Worm (Caenorhabditis elegans) whole organism, L3 larva: ENCODE results near the gene nhr-100.

Source experiments
- R02D3.7 ChIP-seq: fragments of 150-350 bp; optimal IDR thresholded peaks from 2 replicates; lab custom pipeline; 2014; ENCODE audit warnings: missing biosample characterization, missing genetic modification characterization
- ZK546.5 ChIP-seq: sonication (generic microtip); optimal IDR thresholded peaks from 2 replicates; lab custom pipeline; 2017; ENCODE audit warnings: missing biosample characterization, missing genetic modification characterization
- aly-2 ChIP-seq: fragments of 150-350 bp; optimal IDR thresholded peaks from 2 replicates; lab custom pipeline; 2014; ENCODE audit warnings: missing biosample characterization, missing genetic modification characterization
- ama-1 ChIP-seq: fragments of 150-350 bp; optimal IDR thresholded peaks from 2 replicates; lab custom pipeline; 2018
- ceh-28 ChIP-seq: fragments of 150-350 bp; optimal IDR thresholded peaks from 2 replicates; lab custom pipeline; 2014; ENCODE audit warnings: missing biosample characterization, missing genetic modification reagents, missing genetic modification characterization
- ceh-82 ChIP-seq: fragments of 150-350 bp; optimal IDR thresholded peaks from 2 replicates; lab custom pipeline; 2014; ENCODE audit warnings: missing biosample characterization, missing genetic modification characterization
- daf-12 ChIP-seq: fragments of 150-350 bp; optimal IDR thresholded peaks from 2 replicates; lab custom pipeline; 2014; ENCODE audit warnings: missing biosample characterization, missing genetic modification reagents, missing genetic modification characterization
- egl-27 ChIP-seq: sonication (generic microtip); optimal IDR thresholded peaks from 4 replicates; lab custom pipeline; 2017; ENCODE audit warnings: missing biosample characterization, missing genetic modification reagents, missing genetic modification characterization
- elt-1 ChIP-seq: fragments of 150-350 bp; optimal IDR thresholded peaks from 2 replicates; lab custom pipeline; 2014; ENCODE audit warnings: missing biosample characterization, missing genetic modification characterization
- elt-2 ChIP-seq: sonication (generic microtip); optimal IDR thresholded peaks from 2 replicates; lab custom pipeline; 2016; ENCODE audit warnings: missing genetic modification reagents, mild to moderate bottlenecking, missing genetic modification characterization, missing compliant biosample characterization
- elt-3 ChIP-seq, 3 experiments: fragments of 150-350 bp in 1 of 3; sonication (generic microtip) in 2 of 3; optimal IDR thresholded peaks; 2 replicates in 2 of 3; 4 replicates in 1 of 3; lab custom pipeline; 2014 to 2017; ENCODE audit warnings: missing biosample characterization in 3 of 3, missing genetic modification characterization in 3 of 3
- eor-1 ChIP-seq, 2 experiments: fragments of 150-350 bp; optimal IDR thresholded peaks; 2 replicates each; lab custom pipeline; 2014 to 2018; ENCODE audit warnings: missing biosample characterization in 2 of 2, missing genetic modification characterization in 2 of 2
- fkh-10 ChIP-seq: sonication (generic microtip); optimal IDR thresholded peaks from 2 replicates; lab custom pipeline; 2017; ENCODE audit warnings: missing biosample characterization, missing genetic modification reagents, missing genetic modification characterization
- fkh-2 ChIP-seq: fragments of 150-350 bp; optimal IDR thresholded peaks from 2 replicates; lab custom pipeline; 2014; ENCODE audit warnings: missing biosample characterization, missing genetic modification reagents, missing genetic modification characterization
- fos-1 ChIP-seq: fragments of 150-350 bp; optimal IDR thresholded peaks from 2 replicates; lab custom pipeline; 2014; ENCODE audit warnings: missing biosample characterization, missing genetic modification characterization
- hmg-11 ChIP-seq: sonication (generic microtip); optimal IDR thresholded peaks from 2 replicates; lab custom pipeline; 2016; ENCODE audit warnings: missing genetic modification characterization, missing compliant biosample characterization
- jun-1 ChIP-seq: fragments of 150-350 bp; optimal IDR thresholded peaks from 2 replicates; lab custom pipeline; 2014; ENCODE audit warnings: missing biosample characterization, missing genetic modification reagents, missing genetic modification characterization
- lin-15B ChIP-seq: fragments of 150-350 bp; optimal IDR thresholded peaks from 2 replicates; lab custom pipeline; 2014; ENCODE audit warnings: missing biosample characterization, missing genetic modification characterization
- mdl-1 ChIP-seq: fragments of 150-350 bp; optimal IDR thresholded peaks from 2 replicates; lab custom pipeline; 2014; ENCODE audit warnings: missing biosample characterization, missing genetic modification characterization
- nfya-1 ChIP-seq: sonication (generic microtip); optimal IDR thresholded peaks from 2 replicates; lab custom pipeline; 2017; ENCODE audit warnings: missing genetic modification characterization, mild to moderate bottlenecking, missing compliant biosample characterization, antibody characterized with exemption, moderate library complexity; ENCODE audit not compliant: insufficient read depth
- nhr-12 ChIP-seq: fragments of 150-350 bp; optimal IDR thresholded peaks from 2 replicates; lab custom pipeline; 2014; ENCODE audit warnings: missing biosample characterization, missing genetic modification characterization
- nhr-23 ChIP-seq: fragments of 150-350 bp; optimal IDR thresholded peaks from 2 replicates; lab custom pipeline; 2014; ENCODE audit warnings: missing biosample characterization, missing genetic modification reagents, missing genetic modification characterization
- nhr-237 ChIP-seq: fragments of 150-350 bp; optimal IDR thresholded peaks from 2 replicates; lab custom pipeline; 2014; ENCODE audit warnings: missing biosample characterization, missing genetic modification characterization
- nhr-25 ChIP-seq: sonication (generic microtip); optimal IDR thresholded peaks from 2 replicates; lab custom pipeline; 2017; ENCODE audit warnings: missing biosample characterization, missing genetic modification characterization
- nhr-28 ChIP-seq: fragments of 150-350 bp; optimal IDR thresholded peaks from 2 replicates; lab custom pipeline; 2014; ENCODE audit warnings: missing biosample characterization, missing genetic modification characterization
- nhr-43 ChIP-seq: sonication (generic microtip); optimal IDR thresholded peaks from 2 replicates; lab custom pipeline; 2016; ENCODE audit warnings: mild to moderate bottlenecking, missing genetic modification characterization, missing compliant biosample characterization; ENCODE audit not compliant: poor library complexity, severe bottlenecking
- nhr-67 ChIP-seq: fragments of 150-350 bp; optimal IDR thresholded peaks from 2 replicates; lab custom pipeline; 2014; ENCODE audit warnings: missing biosample characterization, missing genetic modification characterization
- nhr-76 ChIP-seq: fragments of 150-350 bp; sonication (generic microtip); optimal IDR thresholded peaks from 5 replicates; lab custom pipeline; 2014; ENCODE audit warnings: missing biosample characterization, missing genetic modification characterization
- nhr-77 ChIP-seq: fragments of 150-350 bp; optimal IDR thresholded peaks from 2 replicates; lab custom pipeline; 2014; ENCODE audit warnings: missing biosample characterization, missing genetic modification characterization
- pha-4 ChIP-seq: fragments of 150-350 bp; optimal IDR thresholded peaks from 2 replicates; lab custom pipeline; 2014; ENCODE audit warnings: missing biosample characterization, missing genetic modification reagents, missing genetic modification characterization
- pqm-1 ChIP-seq: fragments of 150-350 bp; optimal IDR thresholded peaks from 2 replicates; lab custom pipeline; 2017; ENCODE audit warnings: missing biosample characterization, missing genetic modification characterization, inconsistent platforms
- sea-2 ChIP-seq: fragments of 150-350 bp; sonication (generic microtip); optimal IDR thresholded peaks from 4 replicates; lab custom pipeline; 2014; ENCODE audit warnings: missing biosample characterization, missing genetic modification reagents, missing genetic modification characterization
- skn-1 ChIP-seq: fragments of 150-350 bp; optimal IDR thresholded peaks from 2 replicates; lab custom pipeline; 2014; ENCODE audit warnings: missing biosample characterization, missing genetic modification characterization
- snpc-4 ChIP-seq: fragments of 150-350 bp; optimal IDR thresholded peaks from 2 replicates; lab custom pipeline; 2014; ENCODE audit warnings: missing biosample characterization, missing genetic modification characterization
- tbx-2 ChIP-seq: sonication (generic microtip); optimal IDR thresholded peaks from 2 replicates; lab custom pipeline; 2016; ENCODE audit warnings: mild to moderate bottlenecking, missing genetic modification characterization, missing compliant biosample characterization
- unc-39 ChIP-seq: sonication (generic microtip); optimal IDR thresholded peaks from 4 replicates; lab custom pipeline; 2017; ENCODE audit warnings: missing biosample characterization, missing genetic modification characterization
- unc-62 ChIP-seq: fragments of 150-350 bp; sonication (generic microtip); optimal IDR thresholded peaks from 4 replicates; lab custom pipeline; 2014; ENCODE audit warnings: missing biosample characterization, missing genetic modification reagents, missing genetic modification characterization
- zag-1 ChIP-seq: fragments of 150-350 bp; optimal IDR thresholded peaks from 2 replicates; lab custom pipeline; 2014; ENCODE audit warnings: missing biosample characterization, missing genetic modification characterization
- ztf-4 ChIP-seq: fragments of 150-350 bp; optimal IDR thresholded peaks from 2 replicates; lab custom pipeline; 2014; ENCODE audit warnings: missing biosample characterization, missing genetic modification characterization

nhr-100 gene

DNA sequence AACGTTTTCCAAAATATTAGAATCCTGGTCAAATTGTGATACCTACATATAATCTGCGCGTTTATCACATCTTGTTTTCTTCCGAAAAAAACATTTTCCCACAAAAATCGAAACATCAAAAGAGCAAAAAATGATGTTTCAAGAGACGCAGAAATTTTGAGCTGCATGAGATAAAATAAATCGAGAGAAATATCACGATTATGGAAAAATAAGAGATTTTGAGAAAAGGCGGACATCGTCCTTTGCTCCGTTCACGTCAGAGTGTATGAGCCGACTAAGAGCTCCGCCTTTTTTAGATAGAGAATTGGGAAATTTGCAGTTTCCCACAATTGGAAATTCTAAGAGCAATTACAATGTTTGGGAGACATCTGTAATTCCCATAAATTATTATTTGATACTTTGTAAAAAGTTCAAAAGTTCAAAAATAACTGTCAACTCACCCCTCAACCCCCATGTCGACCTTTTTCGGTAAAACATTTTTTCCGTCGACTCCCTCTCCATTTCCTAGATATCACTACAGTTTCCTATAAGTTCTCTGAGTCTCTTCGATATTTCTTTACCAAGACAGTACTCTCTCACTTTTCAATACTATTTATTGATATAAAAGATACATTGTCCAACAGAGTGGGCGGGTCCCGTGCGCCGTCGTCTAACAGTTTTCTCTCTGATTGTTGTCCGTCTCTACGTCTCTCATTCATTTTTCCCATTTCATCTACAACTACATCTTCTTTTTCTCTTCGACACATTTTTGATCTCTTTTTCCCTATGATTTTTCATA, 28.4 kb downstream of the nhr-100 start (continued):
- TF ChIP-seq nhr-23 (tag; lab: Kevin White, UChicago), result peak; percentile 82
- TF ChIP-seq eor-1 (tag; optimal IDR thresholded peaks at IDR 0.05; lab: Kevin White, UChicago), result no peak

DNA sequence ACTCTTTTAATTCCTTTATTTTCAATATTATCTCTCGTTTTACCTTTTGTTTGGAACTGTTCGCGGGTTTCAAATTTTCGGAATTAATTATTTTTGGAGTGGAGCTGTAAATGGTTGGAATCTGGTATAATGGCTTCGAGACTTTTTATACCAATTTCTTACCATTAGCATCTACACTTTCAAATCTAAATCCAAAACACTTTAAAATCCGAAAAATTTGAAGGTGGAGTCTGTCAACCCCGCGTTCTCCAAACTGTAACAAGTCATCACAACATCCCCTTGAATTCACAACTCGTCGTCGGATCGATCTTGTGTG, 28.9 kb downstream of the nhr-100 start, which contains the start of gene nhr-97:
Gene nhr-97 (plus strand): TSS at position 217 of the 316 bp plus-strand sequence.
- no peak for TF ChIP-seq nhr-67 (tag; lab: Kevin White, UChicago)
- no peak for TF ChIP-seq R02D3.7 (tag; lab: Kevin White, UChicago)
- TF ChIP-seq nhr-25 (tag; lab: Kevin White, UChicago), result no peak
- no peak for TF ChIP-seq fkh-10 (GFP tag; lab: Kevin White, UChicago)
- TF ChIP-seq nhr-77 (tag; lab: Kevin White, UChicago), result no peak
- no peak for TF ChIP-seq eor-1 (tag; optimal IDR thresholded peaks at IDR 0.05; lab: Kevin White, UChicago)
- TF ChIP-seq ceh-82 (tag; lab: Kevin White, UChicago), result no peak
- TF ChIP-seq egl-27 (tag; lab: Kevin White, UChicago), result no peak
- no peak for TF ChIP-seq mdl-1 (tag; lab: Kevin White, UChicago)
- no peak for TF ChIP-seq nhr-76 (tag; lab: Kevin White, UChicago)
- TF ChIP-seq elt-3 (tag; optimal IDR thresholded peaks at IDR 0.05; lab: Kevin White, UChicago), result no peak
- no peak for TF ChIP-seq ZK546.5 (tag; lab: Kevin White, UChicago)
- no peak for TF ChIP-seq fos-1
- no peak for TF ChIP-seq zag-1 (tag; lab: Kevin White, UChicago)
- TF ChIP-seq pqm-1, result no peak
- TF ChIP-seq daf-12 (tag; lab: Kevin White, UChicago), result no peak
- no peak for TF ChIP-seq unc-62 (GFP tag; lab: Kevin White, UChicago)
- TF ChIP-seq ama-1 (lab: Kevin White, UChicago), result no peak
- no peak for TF ChIP-seq skn-1
- TF ChIP-seq, all 47 proteins: peak for 0

DNA sequence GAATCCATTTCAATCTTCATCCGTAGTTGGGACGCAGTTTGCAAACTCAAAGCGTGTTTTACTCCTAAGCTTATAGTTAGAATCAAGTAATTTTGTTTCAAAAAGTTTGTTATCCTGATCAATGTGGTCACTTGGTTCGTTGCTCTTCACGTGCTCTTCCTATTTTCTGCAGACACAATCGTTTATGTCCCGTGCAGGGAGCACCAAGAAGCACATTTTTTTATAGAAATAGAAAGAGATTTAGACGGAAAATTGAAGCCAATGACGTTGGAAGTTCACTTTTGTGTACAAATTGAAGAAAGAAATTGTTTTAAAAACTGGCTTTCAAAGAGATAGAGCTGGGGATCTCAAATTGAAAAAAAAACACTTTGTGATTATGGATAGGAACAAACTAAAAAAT, 33.3 kb downstream of the nhr-100 start:
- peak; percentile 20 for TF ChIP-seq nfya-1 (tag; lab: Kevin White, UChicago)
- TF ChIP-seq mdl-1 (tag; lab: Kevin White, UChicago), result no peak
- TF ChIP-seq skn-1, result no peak
- TF ChIP-seq hmg-11 (tag; lab: Kevin White, UChicago), result no peak
- no peak for TF ChIP-seq nhr-23 (tag; lab: Kevin White, UChicago)
- TF ChIP-seq nhr-77 (tag; lab: Kevin White, UChicago), result no peak
- no peak for TF ChIP-seq ama-1 (lab: Kevin White, UChicago)
- TF ChIP-seq fkh-2, result no peak
- no peak for TF ChIP-seq nhr-237
- no peak for TF ChIP-seq nhr-76 (tag; lab: Kevin White, UChicago)
- TF ChIP-seq pha-4 (tag; lab: Kevin White, UChicago), result peak; percentile 22
- no peak for TF ChIP-seq daf-12 (tag; lab: Kevin White, UChicago)
- no peak for TF ChIP-seq elt-1 (tag; lab: Kevin White, UChicago)
- no peak for TF ChIP-seq sea-2 (GFP tag; lab: Kevin White, UChicago)
- TF ChIP-seq fos-1, result no peak
- TF ChIP-seq nhr-43 (tag; lab: Kevin White, UChicago), result no peak
- TF ChIP-seq, all 47 proteins: peak for 2

DNA sequence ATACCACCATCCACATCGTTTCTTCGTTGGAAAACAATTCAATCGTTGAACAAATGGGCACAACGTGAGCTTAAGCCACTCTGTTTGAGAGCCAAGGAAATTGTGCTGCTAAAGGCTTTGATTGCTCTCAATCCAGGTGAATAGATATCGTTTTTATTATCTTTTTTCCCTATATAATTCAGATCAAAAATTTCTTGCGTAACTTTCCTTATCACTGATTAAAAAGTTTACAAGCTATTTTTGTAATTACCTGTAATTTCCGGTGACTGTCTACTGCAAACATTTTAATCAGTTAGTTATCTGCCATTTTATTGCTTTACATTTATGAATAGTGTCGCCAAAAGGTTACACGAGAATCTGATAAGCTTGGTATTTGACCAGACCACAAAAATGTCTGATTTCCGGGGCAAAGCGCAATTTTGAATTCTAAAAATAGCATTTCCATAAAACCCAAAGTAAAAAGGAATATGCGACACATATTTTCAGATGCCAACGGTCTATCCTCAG, 34.2 kb downstream of the nhr-100 start:
- TF ChIP-seq nhr-25 (tag; lab: Kevin White, UChicago) (no peak), nhr-67 (tag; lab: Kevin White, UChicago) (no peak), nhr-28 (tag; lab: Kevin White, UChicago) (no peak), unc-39 (tag; lab: Kevin White, UChicago) (no peak), ceh-28 (tag; lab: Kevin White, UChicago) (no peak), tbx-2 (tag; lab: Kevin White, UChicago) (no peak), pha-4 (tag; lab: Kevin White, UChicago) (no peak), ztf-4 (no peak), fos-1 (no peak), pqm-1 (peak; percentile 91), nfya-1 (tag; lab: Kevin White, UChicago) (no peak), lin-15B (tag; lab: Kevin White, UChicago) (no peak), ama-1 (lab: Kevin White, UChicago) (no peak), eor-1 (tag; optimal IDR thresholded peaks at IDR 0.05; lab: Kevin White, UChicago) (no peak), jun-1 (tag; lab: Kevin White, UChicago) (peak; percentile 5), fkh-10 (GFP tag; lab: Kevin White, UChicago) (no peak), snpc-4 (tag; lab: Kevin White, UChicago) (no peak), ZK546.5 (tag; lab: Kevin White, UChicago) (no peak), aly-2 (tag; lab: Kevin White, UChicago) (no peak), elt-3 (tag; optimal IDR thresholded peaks at IDR 0.05; lab: Kevin White, UChicago) (no peak), R02D3.7 (tag; lab: Kevin White, UChicago) (no peak), nhr-12 (tag; lab: Kevin White, UChicago) (no peak), egl-27 (tag; lab: Kevin White, UChicago) (no peak), elt-2 (tag; lab: Kevin White, UChicago) (peak; percentile 65), unc-62 (GFP tag; lab: Kevin White, UChicago) (no peak), nhr-77 (tag; lab: Kevin White, UChicago) (no peak)
